Fruit fly (Drosophila melanogaster) whole organism, embryonic: ENCODE results near the gene CG43759.

Experiments
- BtbVII ChIP-seq: fragments of 200-800 bp; sonication (Bioruptor generic); optimal IDR thresholded peaks from 3 replicates; lab custom pipeline; 2017; ENCODE audit warnings: missing biosample characterization, mild to moderate bottlenecking, missing genetic modification characterization
- CG10209 ChIP-seq: fragments of 200-800 bp; sonication (Bioruptor generic); optimal IDR thresholded peaks from 3 replicates; lab custom pipeline; 2017; ENCODE audit warnings: missing biosample characterization, mild to moderate bottlenecking, missing genetic modification characterization, missing genetic modification reagents
- CG10565 ChIP-seq: fragments of 200-800 bp; sonication (Bioruptor generic); optimal IDR thresholded peaks from 3 replicates; lab custom pipeline; 2016; ENCODE audit warnings: missing biosample characterization, mild to moderate bottlenecking, missing genetic modification characterization
- CG13123 ChIP-seq: fragments of 200-800 bp; sonication (Bioruptor generic); optimal IDR thresholded peaks from 2 replicates; lab custom pipeline; 2016; ENCODE audit warnings: missing biosample characterization, missing genetic modification characterization
- CG14667 ChIP-seq: fragments of 200-800 bp; sonication (Bioruptor generic); IDR thresholded peaks from 2 replicates; pipeline ENCODE4 v1.3.6; 2022; ENCODE audit warnings: missing biosample characterization, missing genetic modification characterization
- CG1603 ChIP-seq: fragments of 200-800 bp; sonication (Bioruptor generic); optimal IDR thresholded peaks from 2 replicates; lab custom pipeline; 2019; ENCODE audit warnings: missing biosample characterization, mild to moderate bottlenecking, missing genetic modification characterization, moderate library complexity
- CG17361 ChIP-seq: fragments of 200-800 bp; sonication (Bioruptor generic); IDR thresholded peaks from 3 replicates; pipeline ENCODE4 v1.3.6; 2022; ENCODE audit warnings: missing biosample characterization, missing genetic modification characterization
- CG1792 ChIP-seq: fragments of 200-800 bp; sonication (Bioruptor generic); optimal IDR thresholded peaks from 2 replicates; lab custom pipeline; 2016; ENCODE audit warnings: missing biosample characterization, missing genetic modification characterization
- CG1832 ChIP-seq: fragments of 200-800 bp; sonication (Bioruptor generic); optimal IDR thresholded peaks from 2 replicates; lab custom pipeline; 2017; ENCODE audit warnings: missing biosample characterization, mild to moderate bottlenecking, missing genetic modification characterization, inconsistent platforms
- CG2202 ChIP-seq: fragments of 200-800 bp; sonication (Bioruptor generic); optimal IDR thresholded peaks from 2 replicates; lab custom pipeline; 2018; ENCODE audit warnings: missing biosample characterization, mild to moderate bottlenecking, missing genetic modification characterization
- CG30020 ChIP-seq: fragments of 200-800 bp; optimal IDR thresholded peaks from 2 replicates; lab custom pipeline; 2019; ENCODE audit warnings: missing biosample characterization, mild to moderate bottlenecking, missing genetic modification characterization, moderate library complexity
- CG3065 ChIP-seq: fragments of 200-800 bp; sonication (Bioruptor generic); optimal IDR thresholded peaks from 2 replicates; lab custom pipeline; 2016; ENCODE audit warnings: missing biosample characterization, missing genetic modification characterization
- CG8359 ChIP-seq: fragments of 200-800 bp; sonication (Bioruptor generic); optimal IDR thresholded peaks from 2 replicates; lab custom pipeline; 2017; ENCODE audit warnings: missing biosample characterization, mild to moderate bottlenecking, missing genetic modification characterization, borderline replicate concordance
- CG8765 ChIP-seq: fragments of 200-800 bp; sonication (Bioruptor generic); IDR thresholded peaks from 2 replicates; pipeline ENCODE4 v1.3.6; 2022; ENCODE audit warnings: missing biosample characterization, missing genetic modification characterization
- CTCF ChIP-seq: fragments of 200-800 bp; sonication (Bioruptor generic); optimal IDR thresholded peaks from 2 replicates; lab custom pipeline; 2017; ENCODE audit warnings: missing biosample characterization, mild to moderate bottlenecking, missing genetic modification characterization, moderate library complexity
- Drgx ChIP-seq: fragments of 200-800 bp; sonication (Bioruptor generic); IDR thresholded peaks from 2 replicates; pipeline ENCODE4 v1.3.6; 2022; ENCODE audit warnings: missing biosample characterization, missing genetic modification characterization
- Elba2 ChIP-seq: fragments of 200-800 bp; sonication (Bioruptor generic); optimal IDR thresholded peaks from 3 replicates; lab custom pipeline; 2016; ENCODE audit warnings: missing biosample characterization, missing genetic modification characterization
- Ets65A ChIP-seq: fragments of 200-800 bp; sonication (Bioruptor generic); peaks from one replicate; lab custom pipeline; 2016; ENCODE audit warnings: missing biosample characterization, missing genetic modification characterization
- Gug ChIP-seq: fragments of 200-800 bp; sonication (Bioruptor generic); IDR thresholded peaks from 4 replicates; pipeline ENCODE4 v1.3.6; 2022; ENCODE audit warnings: missing biosample characterization, missing genetic modification characterization
- HLH3B ChIP-seq: fragments of 200-800 bp; sonication (Bioruptor generic); IDR thresholded peaks from 2 replicates; pipeline ENCODE4 v1.3.6; 2022; ENCODE audit warnings: missing biosample characterization, missing genetic modification characterization
- HmgZ ChIP-seq: fragments of 200-800 bp; sonication (Bioruptor generic); optimal IDR thresholded peaks from 2 replicates; lab custom pipeline; 2018; ENCODE audit warnings: missing biosample characterization, mild to moderate bottlenecking, missing genetic modification characterization
- Hr51 ChIP-seq, 2 experiments: fragments of 200-800 bp; sonication (Bioruptor generic); optimal IDR thresholded peaks; 2 replicates in 1 of 2; 3 replicates in 1 of 2; lab custom pipeline; 2016 to 2018; ENCODE audit warnings: missing biosample characterization in 2 of 2, missing genetic modification characterization in 2 of 2, mild to moderate bottlenecking in 1 of 2, moderate library complexity in 1 of 2
- Meics ChIP-seq: fragments of 200-800 bp; sonication (Bioruptor generic); optimal IDR thresholded peaks from 2 replicates; lab custom pipeline; 2017; ENCODE audit warnings: missing biosample characterization, mild to moderate bottlenecking, missing genetic modification characterization
- Nf-YA ChIP-seq: fragments of 200-800 bp; sonication (Bioruptor generic); IDR thresholded peaks from 2 replicates; pipeline ENCODE4 v1.3.6; 2022; ENCODE audit warnings: missing biosample characterization, missing genetic modification characterization
- Oli ChIP-seq: fragments of 200-800 bp; sonication (Bioruptor generic); optimal IDR thresholded peaks from 2 replicates; lab custom pipeline; 2018; ENCODE audit warnings: missing biosample characterization, mild to moderate bottlenecking, missing genetic modification characterization, moderate library complexity
- Pdp1 ChIP-seq, 2 experiments: fragments of 200-800 bp; sonication (Bioruptor generic); optimal IDR thresholded peaks; 3 replicates each; lab custom pipeline; 2016; ENCODE audit warnings: missing biosample characterization in 2 of 2, missing genetic modification characterization in 2 of 2, mild to moderate bottlenecking in 1 of 2, moderate library complexity in 1 of 2
- Sox102F ChIP-seq: fragments of 200-800 bp; sonication (Bioruptor generic); optimal IDR thresholded peaks from 2 replicates; lab custom pipeline; 2018; ENCODE audit warnings: missing biosample characterization, mild to moderate bottlenecking, missing genetic modification characterization, moderate library complexity
- Ssrp ChIP-seq: fragments of 200-800 bp; sonication (Bioruptor generic); optimal IDR thresholded peaks from 2 replicates; lab custom pipeline; 2018; ENCODE audit warnings: missing biosample characterization, mild to moderate bottlenecking, missing genetic modification characterization, moderate library complexity
- Stat92E ChIP-seq, 3 experiments: fragments of >200 bp in 2 of 3; fragments of 200-800 bp in 1 of 3; sonication (Bioruptor generic) in 1 of 3; optimal IDR thresholded peaks; 2 replicates each; lab custom pipeline; 2017 to 2019; ENCODE audit warnings: missing biosample characterization in 3 of 3, missing genetic modification characterization in 3 of 3, mild to moderate bottlenecking in 1 of 3, moderate library complexity in 1 of 3
- ase ChIP-seq: fragments of 200-800 bp; sonication (Bioruptor generic); IDR thresholded peaks from 3 replicates; pipeline ENCODE4 v1.3.6; 2022; ENCODE audit warnings: missing biosample characterization, missing genetic modification characterization
- bsh ChIP-seq, 2 experiments: fragments of 200-800 bp; sonication (Bioruptor generic); optimal IDR thresholded peaks; 2 replicates each; lab custom pipeline; 2017 to 2018; ENCODE audit warnings: mild to moderate bottlenecking in 2 of 2, missing biosample characterization in 2 of 2, missing genetic modification characterization in 2 of 2, moderate library complexity in 1 of 2
- ci ChIP-seq: fragments of 200-800 bp; sonication (Bioruptor generic); IDR thresholded peaks from 3 replicates; pipeline ENCODE4 v1.3.6; 2022; ENCODE audit warnings: missing biosample characterization, missing genetic modification characterization
- fd102C ChIP-seq: fragments of 200-800 bp; sonication (Bioruptor generic); optimal IDR thresholded peaks from 2 replicates; lab custom pipeline; 2018; ENCODE audit warnings: missing biosample characterization, mild to moderate bottlenecking, missing genetic modification characterization, moderate library complexity
- fd96Cb ChIP-seq: fragments of 200-800 bp; sonication (Bioruptor generic); optimal IDR thresholded peaks from 2 replicates; lab custom pipeline; 2018; ENCODE audit warnings: missing biosample characterization, mild to moderate bottlenecking, missing genetic modification characterization, moderate library complexity
- gcm ChIP-seq: fragments of 200-800 bp; sonication (Bioruptor generic); optimal IDR thresholded peaks from 2 replicates; lab custom pipeline; 2019; ENCODE audit warnings: missing biosample characterization, mild to moderate bottlenecking, missing genetic modification characterization, moderate library complexity
- inv ChIP-seq: fragments of 200-800 bp; sonication (Bioruptor generic); IDR thresholded peaks from 2 replicates; pipeline ENCODE4 v1.3.6; 2022; ENCODE audit warnings: missing biosample characterization, missing genetic modification characterization; ENCODE audit not compliant: partially characterized antibody
- knrl ChIP-seq: fragments of 200-800 bp; sonication (Bioruptor generic); IDR thresholded peaks from 3 replicates; pipeline ENCODE4 v1.3.6; 2022; ENCODE audit warnings: missing biosample characterization, missing genetic modification characterization; ENCODE audit not compliant: partially characterized antibody
- lola ChIP-seq, 3 experiments: fragments of >200 bp in 2 of 3; fragments of 200-800 bp in 1 of 3; sonication (Bioruptor generic) in 1 of 3; optimal IDR thresholded peaks; 2 replicates each; lab custom pipeline; 2017 to 2019; ENCODE audit warnings: missing biosample characterization in 3 of 3, missing genetic modification characterization in 3 of 3, mild to moderate bottlenecking in 1 of 3, moderate library complexity in 1 of 3
- mld ChIP-seq: fragments of 200-800 bp; sonication (Bioruptor generic); IDR thresholded peaks from 3 replicates; pipeline ENCODE4 v1.3.6; 2022; ENCODE audit warnings: missing biosample characterization, missing genetic modification characterization; ENCODE audit not compliant: partially characterized antibody
- onecut ChIP-seq: fragments of 200-800 bp; sonication (Bioruptor generic); IDR thresholded peaks from 2 replicates; pipeline ENCODE4 v1.3.6; 2022; ENCODE audit warnings: missing biosample characterization, missing genetic modification characterization
- phol ChIP-seq: fragments of 200-800 bp; sonication (Bioruptor generic); optimal IDR thresholded peaks from 3 replicates; lab custom pipeline; 2018; ENCODE audit warnings: missing biosample characterization, mild to moderate bottlenecking, missing genetic modification characterization, moderate library complexity
- sens-2 ChIP-seq: fragments of 200-800 bp; sonication (Bioruptor generic); IDR thresholded peaks from 2 replicates; pipeline ENCODE4 v1.3.6; 2022; ENCODE audit warnings: missing biosample characterization, missing genetic modification characterization
- stwl ChIP-seq: fragments of 200-800 bp; sonication (Bioruptor generic); optimal IDR thresholded peaks from 3 replicates; lab custom pipeline; 2018; ENCODE audit warnings: missing biosample characterization, mild to moderate bottlenecking, missing genetic modification characterization, moderate library complexity
- tap ChIP-seq: fragments of 200-800 bp; optimal IDR thresholded peaks from 3 replicates; lab custom pipeline; 2019; ENCODE audit warnings: missing biosample characterization, mild to moderate bottlenecking, missing genetic modification characterization, moderate library complexity
- ttk ChIP-seq: fragments of 200-800 bp; sonication (Bioruptor generic); IDR thresholded peaks from 2 replicates; pipeline ENCODE4 v2.1.2; 2022; ENCODE audit warnings: missing biosample characterization, missing genetic modification characterization
- unc-4 ChIP-seq: fragments of 200-800 bp; sonication (Bioruptor generic); IDR thresholded peaks from 2 replicates; pipeline ENCODE4 v1.3.6; 2022; ENCODE audit warnings: missing biosample characterization, missing genetic modification characterization; ENCODE audit not compliant: partially characterized antibody
- zen ChIP-seq: fragments of 200-800 bp; sonication (Bioruptor generic); optimal IDR thresholded peaks from 3 replicates; lab custom pipeline; 2018; ENCODE audit warnings: missing biosample characterization, mild to moderate bottlenecking, missing genetic modification characterization, moderate library complexity

Gene CG43759

dm6 chrX:18946832-18947231 is 16.7 kb downstream of the CG43759 start (continued):
- TF ChIP-seq stwl (tag; lab: Kevin White, UChicago) (peak; percentile 5), Oli (tag; lab: Kevin White, UChicago) (no peak), fd102C (peak; percentile 79), Ets65A (GFP tag; lab: Kevin White, UChicago) (peak; percentile 1), fd96Cb (tag; lab: Kevin White, UChicago) (peak; percentile 15), CG10209 (GFP tag; lab: Kevin White, UChicago) (peak; percentile 7), Sox102F (GFP tag; lab: Kevin White, UChicago) (no peak), CG1603 (peak; percentile 20), zen (tag; lab: Kevin White, UChicago) (peak; percentile 98), lola (GFP tag; optimal IDR thresholded peaks at IDR 0.05; lab: Kevin White, UChicago) (peak in 1 of 3 experiments; percentile 67), CG8765 (GFP tag; lab: Robert Waterston, UW) (peak; percentile 56; the same call in 1 of the 2 replicates), mld (GFP tag; lab: Robert Waterston, UW) (no peak), phol (tag; lab: Kevin White, UChicago) (peak; percentile 46)

- TF ChIP-seq Meics (GFP tag; lab: Kevin White, UChicago) (peak; percentile 61), CG30020 (peak; percentile 23), CG8359 (GFP tag; lab: Kevin White, UChicago) (peak; percentile 43), Ssrp (peak; percentile 62), gcm (peak; percentile 9), Hr51 (GFP tag; optimal IDR thresholded peaks at IDR 0.05; lab: Kevin White, UChicago) (peak; percentile 60 to 69), phol (tag; lab: Kevin White, UChicago) (peak; percentile 77), inv (GFP tag; lab: Robert Waterston, UW) (no peak), Nf-YA (GFP tag; lab: Robert Waterston, UW) (peak; percentile 68), ase (GFP tag; lab: Robert Waterston, UW) (peak; percentile 80; the same call in 2 of the 3 replicates), bsh (GFP tag; optimal IDR thresholded peaks at IDR 0.05; lab: Kevin White, UChicago) (peak in 1 of 2 experiments; percentile 86), Gug (GFP tag; lab: Robert Waterston, UW) (peak; percentile 83), HLH3B (peak; percentile 82), ci (GFP tag; lab: Robert Waterston, UW) (peak; percentile 88), CG1832 (GFP tag; lab: Kevin White, UChicago) (no peak), onecut (peak; percentile 61), Pdp1 (GFP tag; optimal IDR thresholded peaks at IDR 0.05; lab: Kevin White, UChicago) (peak; percentile 73 to 83), CG1792 (GFP tag; lab: Kevin White, UChicago) (peak; percentile 48), Stat92E (GFP tag; optimal IDR thresholded peaks at IDR 0.05; lab: Kevin White, UChicago) (no peak), CG3065 (GFP tag; lab: Kevin White, UChicago) (no peak), CG10565 (GFP tag; lab: Kevin White, UChicago) (peak; percentile 21), knrl (GFP tag; lab: Robert Waterston, UW) (no peak), unc-4 (GFP tag; lab: Robert Waterston, UW) (no peak), CTCF (GFP tag; lab: Kevin White, UChicago) (no peak), Elba2 (GFP tag; lab: Kevin White, UChicago) (no peak), Drgx (GFP tag; lab: Robert Waterston, UW) (peak; percentile 45; the same call in 1 of the 2 replicates), HmgZ (peak; percentile 42), ttk (GFP tag; lab: Robert Waterston, UW) (peak; percentile 81), CG14667 (peak; percentile 63; the same call in 1 of the 2 replicates), sens-2 (GFP tag; lab: Robert Waterston, UW) (peak; percentile 76), CG13123 (GFP tag; lab: Kevin White, UChicago) (peak; percentile 40), CG17361 (GFP tag; lab: Robert Waterston, UW) (peak; percentile 85), BtbVII (GFP tag; lab: Kevin White, UChicago) (no peak), CG2202 (peak; percentile 47), tap (tag; lab: Kevin White, UChicago) (peak; percentile 65)
Measured at dm6 chrX:18951220-18951867, 21.2 kb downstream of the CG43759 start.
